Fruit fly (Drosophila melanogaster) whole organism, embryonic: ENCODE results near the gene Tbca.
A peak's percentile ranks its signal among the peaks of the same experiment; 100 is the strongest.

ENCODE experiments used
- Bgb ChIP-seq: fragments of 200-800 bp; sonication (Bioruptor generic); IDR thresholded peaks from 2 replicates; pipeline ENCODE4 v1.3.6; 2022; ENCODE audit warnings: missing biosample characterization, missing genetic modification characterization; ENCODE audit not compliant: partially characterized antibody
- CG11085 ChIP-seq: fragments of 200-800 bp; sonication (Bioruptor generic); IDR thresholded peaks from 2 replicates; pipeline ENCODE4 v1.3.6; 2022; ENCODE audit warnings: missing biosample characterization, missing genetic modification characterization
- CG11504 ChIP-seq: fragments of 200-800 bp; sonication (Bioruptor generic); optimal IDR thresholded peaks from 3 replicates; lab custom pipeline; 2019; ENCODE audit warnings: missing biosample characterization, mild to moderate bottlenecking, missing genetic modification characterization, moderate library complexity
- CG12744 ChIP-seq: fragments of 200-800 bp; sonication (Bioruptor generic); optimal IDR thresholded peaks from 2 replicates; lab custom pipeline; 2016; ENCODE audit warnings: missing biosample characterization, missing genetic modification characterization
- CG14050 ChIP-seq: fragments of 200-800 bp; sonication (Bioruptor generic); IDR thresholded peaks from 3 replicates; pipeline ENCODE4 v1.3.6; 2022; ENCODE audit warnings: missing biosample characterization, missing genetic modification characterization
- CG14710 ChIP-seq: fragments of 200-800 bp; sonication (Bioruptor generic); optimal IDR thresholded peaks from 3 replicates; lab custom pipeline; 2019; ENCODE audit warnings: missing biosample characterization, mild to moderate bottlenecking, missing genetic modification characterization, moderate library complexity
- CG15601 ChIP-seq: fragments of 200-800 bp; sonication (Bioruptor generic); optimal IDR thresholded peaks from 3 replicates; lab custom pipeline; 2019; ENCODE audit warnings: missing biosample characterization, mild to moderate bottlenecking, missing genetic modification characterization, moderate library complexity
- CG17328 ChIP-seq: fragments of 200-800 bp; sonication (Bioruptor generic); IDR thresholded peaks from 2 replicates; pipeline ENCODE4 v1.3.6; 2022; ENCODE audit warnings: missing biosample characterization, missing genetic modification characterization
- CG17829 ChIP-seq: fragments of 200-800 bp; optimal IDR thresholded peaks from 2 replicates; lab custom pipeline; 2019; ENCODE audit warnings: missing biosample characterization, mild to moderate bottlenecking, missing genetic modification characterization, moderate library complexity
- CG2116 ChIP-seq: fragments of 200-800 bp; sonication (Bioruptor generic); optimal IDR thresholded peaks from 3 replicates; lab custom pipeline; 2018; ENCODE audit warnings: missing biosample characterization, mild to moderate bottlenecking, missing genetic modification characterization
- CG2712 ChIP-seq: fragments of 200-800 bp; optimal IDR thresholded peaks from 3 replicates; lab custom pipeline; 2019; ENCODE audit warnings: missing biosample characterization, mild to moderate bottlenecking, missing genetic modification characterization, moderate library complexity
- CG3281 ChIP-seq: fragments of 200-800 bp; sonication (Bioruptor generic); optimal IDR thresholded peaks from 3 replicates; lab custom pipeline; 2017; ENCODE audit warnings: missing biosample characterization, mild to moderate bottlenecking, missing genetic modification characterization
- CG3407 ChIP-seq: fragments of 200-800 bp; sonication (Bioruptor generic); optimal IDR thresholded peaks from 2 replicates; lab custom pipeline; 2018; ENCODE audit warnings: missing biosample characterization, mild to moderate bottlenecking, missing genetic modification characterization
- CG3726 ChIP-seq: fragments of 200-800 bp; sonication (Bioruptor generic); IDR thresholded peaks from 3 replicates; pipeline ENCODE4, ENCODE4 v1.3.6; 2022; ENCODE audit warnings: missing biosample characterization, missing genetic modification characterization
- CG3838 ChIP-seq: fragments of 200-800 bp; sonication (Bioruptor generic); optimal IDR thresholded peaks from 3 replicates; lab custom pipeline; 2016; ENCODE audit warnings: missing biosample characterization, missing genetic modification characterization
- CG42726 ChIP-seq: fragments of 200-800 bp; sonication (Bioruptor generic); IDR thresholded peaks from 2 replicates; pipeline ENCODE4 v1.3.6; 2022; ENCODE audit warnings: missing biosample characterization, missing genetic modification characterization; ENCODE audit not compliant: partially characterized antibody
- CG7963 ChIP-seq: fragments of 200-800 bp; sonication (Bioruptor generic); IDR thresholded peaks from 3 replicates; pipeline ENCODE4 v1.3.6; 2022; ENCODE audit warnings: missing biosample characterization, missing genetic modification characterization; ENCODE audit not compliant: partially characterized antibody
- D19A ChIP-seq: fragments of 200-800 bp; optimal IDR thresholded peaks from 3 replicates; lab custom pipeline; 2019; ENCODE audit warnings: missing biosample characterization, mild to moderate bottlenecking, missing genetic modification characterization, moderate library complexity
- Dll ChIP-seq: fragments of 200-800 bp; sonication (Bioruptor generic); IDR thresholded peaks from 4 replicates; pipeline ENCODE4 v1.3.6; 2022; ENCODE audit warnings: missing biosample characterization, missing genetic modification characterization; ENCODE audit not compliant: partially characterized antibody
- E2f2 ChIP-seq: fragments of 200-800 bp; sonication (Bioruptor generic); IDR thresholded peaks from 2 replicates; pipeline ENCODE4 v1.3.6; 2022; ENCODE audit warnings: missing biosample characterization, missing genetic modification characterization
- Fer3 ChIP-seq: fragments of 200-800 bp; sonication (Bioruptor generic); optimal IDR thresholded peaks from 2 replicates; lab custom pipeline; 2018; ENCODE audit warnings: missing biosample characterization, mild to moderate bottlenecking, missing genetic modification characterization, moderate library complexity
- Gug ChIP-seq: fragments of 200-800 bp; sonication (Bioruptor generic); IDR thresholded peaks from 4 replicates; pipeline ENCODE4 v1.3.6; 2022; ENCODE audit warnings: missing biosample characterization, missing genetic modification characterization
- HLHmδ ChIP-seq: fragments of 200-800 bp; sonication (Bioruptor generic); optimal IDR thresholded peaks from 2 replicates; lab custom pipeline; 2018; ENCODE audit warnings: missing biosample characterization, mild to moderate bottlenecking, missing genetic modification characterization, moderate library complexity
- Hr3 ChIP-seq: fragments of 200-800 bp; sonication (Bioruptor generic); optimal IDR thresholded peaks from 3 replicates; lab custom pipeline; 2016; ENCODE audit warnings: missing biosample characterization, missing genetic modification characterization
- Max ChIP-seq: fragments of 200-800 bp; sonication (Bioruptor generic); optimal IDR thresholded peaks from 2 replicates; lab custom pipeline; 2016; ENCODE audit warnings: missing biosample characterization, mild to moderate bottlenecking, missing genetic modification characterization
- Med ChIP-seq: fragments of 200-800 bp; sonication (Bioruptor generic); peaks from one replicate; lab custom pipeline; 2016; ENCODE audit warnings: missing biosample characterization, missing genetic modification characterization, mild to moderate bottlenecking, inconsistent platforms, moderate library complexity
- Pdp1 ChIP-seq, 2 experiments: fragments of 200-800 bp; sonication (Bioruptor generic); optimal IDR thresholded peaks; 3 replicates each; lab custom pipeline; 2016; ENCODE audit warnings: missing biosample characterization in 2 of 2, missing genetic modification characterization in 2 of 2, mild to moderate bottlenecking in 1 of 2, moderate library complexity in 1 of 2
- Six4 ChIP-seq: fragments of 200-800 bp; sonication (Bioruptor generic); optimal IDR thresholded peaks from 2 replicates; lab custom pipeline; 2016; ENCODE audit warnings: missing biosample characterization, missing genetic modification characterization
- Sry-δ ChIP-seq: fragments of 200-800 bp; sonication (Bioruptor generic); optimal IDR thresholded peaks from 2 replicates; lab custom pipeline; 2016; ENCODE audit warnings: missing biosample characterization, missing genetic modification characterization
- Xbp1 ChIP-seq: fragments of 200-800 bp; sonication (Bioruptor generic); optimal IDR thresholded peaks from 3 replicates; lab custom pipeline; 2016; ENCODE audit warnings: missing biosample characterization, mild to moderate bottlenecking, missing genetic modification characterization
- YL-1 ChIP-seq: fragments of 200-800 bp; sonication (Bioruptor generic); optimal IDR thresholded peaks from 3 replicates; lab custom pipeline; 2017; ENCODE audit warnings: missing biosample characterization, mild to moderate bottlenecking, missing genetic modification characterization
- chn ChIP-seq: fragments of 200-800 bp; sonication (Bioruptor generic); optimal IDR thresholded peaks from 2 replicates; lab custom pipeline; 2016; ENCODE audit warnings: missing biosample characterization, missing genetic modification characterization
- dpn ChIP-seq, 2 experiments: fragments of 200-800 bp; sonication (Bioruptor generic); optimal IDR thresholded peaks; 3 replicates each; lab custom pipeline; 2016; ENCODE audit warnings: missing biosample characterization in 2 of 2, missing genetic modification characterization in 2 of 2
- ftz-f1 ChIP-seq: fragments of 200-800 bp; sonication (Bioruptor generic); optimal IDR thresholded peaks from 2 replicates; lab custom pipeline; 2016; ENCODE audit warnings: missing biosample characterization, missing genetic modification characterization
- hbn ChIP-seq: fragments of 200-800 bp; sonication (Bioruptor generic); IDR thresholded peaks from 2 replicates; pipeline ENCODE4 v1.3.6; 2022; ENCODE audit warnings: missing biosample characterization, missing genetic modification characterization; ENCODE audit not compliant: partially characterized antibody
- ind ChIP-seq: fragments of 200-800 bp; sonication (Bioruptor generic); optimal IDR thresholded peaks from 3 replicates; lab custom pipeline; 2016; ENCODE audit warnings: missing biosample characterization, missing genetic modification characterization
- kay ChIP-seq: fragments of 200-800 bp; sonication (Bioruptor generic); optimal IDR thresholded peaks from 2 replicates; lab custom pipeline; 2016; ENCODE audit warnings: missing biosample characterization, missing genetic modification characterization
- lmd ChIP-seq: fragments of 200-800 bp; sonication (Bioruptor generic); IDR thresholded peaks from 2 replicates; pipeline ENCODE4 v1.3.6; 2022; ENCODE audit warnings: missing biosample characterization, missing genetic modification characterization
- mld ChIP-seq: fragments of 200-800 bp; sonication (Bioruptor generic); IDR thresholded peaks from 3 replicates; pipeline ENCODE4 v1.3.6; 2022; ENCODE audit warnings: missing biosample characterization, missing genetic modification characterization; ENCODE audit not compliant: partially characterized antibody
- nerfin-2 ChIP-seq: fragments of 200-800 bp; sonication (Bioruptor generic); IDR thresholded peaks from 2 replicates; pipeline ENCODE4 v1.3.6; 2022; ENCODE audit warnings: missing biosample characterization, missing genetic modification characterization; ENCODE audit not compliant: partially characterized antibody
- nmo ChIP-seq: fragments of 200-800 bp; sonication (Bioruptor generic); optimal IDR thresholded peaks from 2 replicates; lab custom pipeline; 2018; ENCODE audit warnings: missing biosample characterization, mild to moderate bottlenecking, missing genetic modification characterization, moderate library complexity
- odd ChIP-seq: fragments of 200-800 bp; sonication (Bioruptor generic); optimal IDR thresholded peaks from 2 replicates; lab custom pipeline; 2017; ENCODE audit warnings: missing biosample characterization, mild to moderate bottlenecking, missing genetic modification characterization
- pb ChIP-seq: fragments of 200-800 bp; sonication (Bioruptor generic); optimal IDR thresholded peaks from 3 replicates; lab custom pipeline; 2016; ENCODE audit warnings: missing biosample characterization, missing genetic modification characterization
- pum ChIP-seq: fragments of 200-800 bp; sonication (Bioruptor generic); optimal IDR thresholded peaks from 2 replicates; lab custom pipeline; 2016; ENCODE audit warnings: missing biosample characterization, missing genetic modification characterization
- ro ChIP-seq: fragments of 200-800 bp; sonication (Bioruptor generic); IDR thresholded peaks from 2 replicates; pipeline ENCODE4 v1.3.6; 2022; ENCODE audit warnings: missing biosample characterization, missing genetic modification characterization
- sr ChIP-seq: fragments of 200-800 bp; sonication (Bioruptor generic); IDR thresholded peaks from 3 replicates; pipeline ENCODE4 v1.3.6; 2022; ENCODE audit warnings: missing biosample characterization, missing genetic modification characterization
- unc-4 ChIP-seq: fragments of 200-800 bp; sonication (Bioruptor generic); IDR thresholded peaks from 2 replicates; pipeline ENCODE4 v1.3.6; 2022; ENCODE audit warnings: missing biosample characterization, missing genetic modification characterization; ENCODE audit not compliant: partially characterized antibody
- usp ChIP-seq: fragments of >200 bp; optimal IDR thresholded peaks from 2 replicates; lab custom pipeline; 2017; ENCODE audit warnings: missing biosample characterization, missing genetic modification characterization
- zen2 ChIP-seq: fragments of 200-800 bp; sonication (Bioruptor generic); IDR thresholded peaks from 3 replicates; pipeline ENCODE4 v1.3.6; 2022; ENCODE audit warnings: missing biosample characterization, missing genetic modification characterization; ENCODE audit not compliant: partially characterized antibody

Tbca gene

DNA sequence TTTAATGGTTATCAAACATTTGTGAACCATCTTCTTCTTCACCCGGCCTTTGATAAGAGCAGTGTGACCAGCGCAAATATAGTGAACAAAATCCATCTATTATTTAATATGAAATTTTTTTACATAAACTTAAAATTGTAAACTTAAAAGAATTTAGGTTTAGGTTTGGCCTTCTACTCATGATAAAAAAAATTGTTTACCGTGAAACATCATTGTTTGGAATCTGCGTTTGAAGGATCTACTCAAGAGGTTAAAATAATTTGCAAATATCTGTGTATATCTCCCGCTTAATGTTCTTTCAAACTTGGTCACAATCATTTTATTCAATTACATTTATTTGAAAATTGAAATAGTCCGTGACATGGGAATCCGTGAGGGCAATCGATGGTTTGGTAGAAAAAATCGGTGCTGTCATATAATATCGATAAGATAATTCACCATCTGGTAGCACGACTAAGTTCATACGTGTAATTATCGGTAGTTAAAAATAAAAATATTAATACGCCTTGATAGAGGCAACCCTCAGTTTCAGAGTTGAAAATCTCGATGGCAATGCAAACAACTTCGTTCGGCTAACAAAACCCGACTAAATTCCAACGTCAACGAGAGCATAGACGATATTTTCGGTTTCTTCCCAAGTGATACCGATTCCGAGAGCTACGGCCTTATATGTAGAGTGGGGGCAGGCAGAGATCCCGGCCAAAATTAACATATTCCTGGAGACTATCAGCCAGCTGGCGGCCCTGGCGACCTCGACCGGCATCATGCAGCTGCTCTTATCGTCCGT lies 28.7 kb downstream of the Tbca start, which contains the start of the genes betaGlu and sip3 (continued):
- TF ChIP-seq ftz-f1 (peak; percentile 8), CG2712 (peak; percentile 52), HLHmδ (GFP tag; lab: Kevin White, UChicago) (no peak), CG15601 (tag; lab: Kevin White, UChicago) (peak; percentile 42), Six4 (GFP tag; lab: Kevin White, UChicago) (peak; percentile 6), hbn (peak; percentile 86), sr (GFP tag; lab: Robert Waterston, UW) (no peak), CG42726 (GFP tag; lab: Robert Waterston, UW) (peak; percentile 89), usp (GFP tag; lab: Kevin White, UChicago) (no peak), CG17829 (tag; lab: Kevin White, UChicago) (peak; percentile 36), kay (GFP tag; lab: Kevin White, UChicago) (no peak), zen2 (GFP tag; lab: Robert Waterston, UW) (peak; percentile 86), CG7963 (GFP tag; lab: Robert Waterston, UW) (peak; percentile 91), Bgb (GFP tag; lab: Robert Waterston, UW) (peak; percentile 92), pum (no peak), chn (GFP tag; lab: Kevin White, UChicago) (peak; percentile 13), Med (GFP tag; lab: Kevin White, UChicago) (peak; percentile 83), ind (GFP tag; lab: Kevin White, UChicago) (no peak), CG11085 (GFP tag; lab: Robert Waterston, UW) (no peak), CG3407 (GFP tag; lab: Kevin White, UChicago) (no peak), CG14050 (GFP tag; lab: Robert Waterston, UW) (no peak), Gug (GFP tag; lab: Robert Waterston, UW) (no peak), Pdp1 (GFP tag; optimal IDR thresholded peaks at IDR 0.05; lab: Kevin White, UChicago) (peak in 1 of 2 experiments; percentile 80), pb (GFP tag; lab: Kevin White, UChicago) (no peak), nmo (GFP tag; lab: Kevin White, UChicago) (peak; percentile 59), CG3838 (GFP tag; lab: Kevin White, UChicago) (no peak), CG12744 (GFP tag; lab: Kevin White, UChicago) (peak; percentile 27), mld (GFP tag; lab: Robert Waterston, UW) (peak; percentile 72; the same call in 2 of the 3 replicates), YL-1 (GFP tag; lab: Kevin White, UChicago) (peak; percentile 73), CG3726 (GFP tag; lab: Robert Waterston, UW) (no peak), ro (GFP tag; lab: Robert Waterston, UW) (no peak), Sry-δ (GFP tag; lab: Kevin White, UChicago) (peak; percentile 79), Xbp1 (peak; percentile 52), lmd (GFP tag; lab: Robert Waterston, UW) (no peak), CG14710 (tag; lab: Kevin White, UChicago) (peak; percentile 64), nerfin-2 (GFP tag; lab: Robert Waterston, UW) (peak; percentile 91), odd (GFP tag; lab: Kevin White, UChicago) (no peak), Dll (GFP tag; lab: Robert Waterston, UW) (peak; percentile 91), CG11504 (tag; lab: Kevin White, UChicago) (no peak), D19A (tag; lab: Kevin White, UChicago) (no peak), CG17328 (GFP tag; lab: Robert Waterston, UW) (no peak), Max (peak; percentile 35), CG2116 (peak; percentile 89), dpn (GFP tag; optimal IDR thresholded peaks at IDR 0.05; lab: Kevin White, UChicago) (peak; percentile 2 to 21), E2f2 (GFP tag; lab: Robert Waterston, UW) (peak; percentile 50; the same call in 1 of the 2 replicates), CG3281 (GFP tag; lab: Kevin White, UChicago) (no peak), unc-4 (GFP tag; lab: Robert Waterston, UW) (peak; percentile 89), Fer3 (tag; lab: Kevin White, UChicago) (no peak), Hr3 (peak; percentile 42)
